Worm (Caenorhabditis elegans): ENCODE results near the gene F20A1.4.

Gene F20A1.4

DNA sequence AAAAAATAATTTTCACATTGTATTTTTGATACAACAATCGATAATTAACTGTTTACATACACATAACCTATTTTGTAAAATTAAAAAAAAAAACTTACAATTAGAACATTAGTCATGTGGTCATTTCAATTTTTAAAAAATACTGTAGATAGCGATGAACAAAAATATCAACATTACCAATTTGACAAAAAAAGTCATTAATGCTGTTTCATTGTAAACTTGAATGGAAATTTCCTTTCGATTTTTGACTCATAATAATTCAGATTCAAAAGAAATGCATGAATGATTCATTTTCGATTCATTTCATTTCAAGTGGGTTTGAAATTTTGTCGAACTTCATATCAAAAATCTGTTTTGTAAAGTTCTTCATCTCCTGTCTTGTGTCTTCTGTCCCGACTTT lies 12.2 kb downstream of the F20A1.4 start, which contains the start of gene C33G8.2:
C33G8.2 (plus strand) TSS at position 301 of the 400 bp plus-strand sequence.
- TF ChIP-seq ztf-4 (tag; optimal IDR thresholded peaks at IDR 0.05): no peak
- no peak for TF ChIP-seq nfya-1 (tag; optimal IDR thresholded peaks at IDR 0.05; ENCODE audit: insufficient read depth)
- no peak for TF ChIP-seq unc-39 (tag; optimal IDR thresholded peaks at IDR 0.05)
- no peak for TF ChIP-seq unc-62 (GFP tag; optimal IDR thresholded peaks at IDR 0.05)
- TF ChIP-seq ztf-11 (tag; optimal IDR thresholded peaks at IDR 0.05): no peak
- TF ChIP-seq tbx-2 (tag; optimal IDR thresholded peaks at IDR 0.05): no peak
- no peak for TF ChIP-seq lin-15B (tag; optimal IDR thresholded peaks at IDR 0.05)
- no peak for TF ChIP-seq fkh-10 (GFP tag; optimal IDR thresholded peaks at IDR 0.05)
- TF ChIP-seq aly-2 (tag; optimal IDR thresholded peaks at IDR 0.05): no peak
- no peak for TF ChIP-seq ceh-28 (tag; optimal IDR thresholded peaks at IDR 0.05)
- no peak for TF ChIP-seq nhr-77 (tag; optimal IDR thresholded peaks at IDR 0.05)
- TF ChIP-seq nhr-28 (tag; optimal IDR thresholded peaks at IDR 0.05): no peak
- TF ChIP-seq fkh-2 (tag; optimal IDR thresholded peaks at IDR 0.05): no peak
- no peak for TF ChIP-seq hmg-11 (tag; optimal IDR thresholded peaks at IDR 0.05)
- no peak for TF ChIP-seq fos-1 (tag; optimal IDR thresholded peaks at IDR 0.05)
- no peak for TF ChIP-seq pha-4 (tag; optimal IDR thresholded peaks at IDR 0.05)
- no peak for TF ChIP-seq skn-1 (tag; optimal IDR thresholded peaks at IDR 0.05)
- no peak for TF ChIP-seq ZK546.5 (tag; optimal IDR thresholded peaks at IDR 0.05)
- TF ChIP-seq nhr-237 (tag; optimal IDR thresholded peaks at IDR 0.05): no peak

DNA sequence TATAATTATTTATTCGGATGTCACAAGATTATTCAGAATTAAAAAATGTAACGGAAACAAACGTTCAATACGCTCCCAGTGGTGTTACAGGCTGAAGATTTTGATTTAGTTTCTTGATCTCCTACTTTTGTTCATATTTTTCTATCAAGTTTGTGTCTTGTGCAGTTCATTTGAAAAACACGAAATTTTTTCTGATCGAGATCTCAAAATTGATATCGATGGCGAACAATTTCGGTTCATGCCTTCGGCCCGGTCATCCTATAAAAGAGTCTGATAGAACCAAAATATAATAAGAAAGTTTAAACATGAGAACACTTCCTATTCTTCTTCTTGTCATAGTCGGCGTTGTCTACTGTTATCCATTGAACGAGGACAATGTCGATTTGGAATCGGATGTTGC lies 14.4 kb downstream of the F20A1.4 start, which contains the start of gene drd-10:
drd-10 (plus strand) TSS at position 301 of the 400 bp plus-strand sequence.
- TF ChIP-seq elt-2 (tag; optimal IDR thresholded peaks at IDR 0.05) (no peak), nhr-11 (tag; optimal IDR thresholded peaks at IDR 0.05) (no peak), ZK546.5 (tag; optimal IDR thresholded peaks at IDR 0.05) (no peak), aly-2 (tag; optimal IDR thresholded peaks at IDR 0.05) (no peak), lin-39 (tag; optimal IDR thresholded peaks at IDR 0.05) (no peak), zag-1 (tag; optimal IDR thresholded peaks at IDR 0.05) (no peak)

DNA sequence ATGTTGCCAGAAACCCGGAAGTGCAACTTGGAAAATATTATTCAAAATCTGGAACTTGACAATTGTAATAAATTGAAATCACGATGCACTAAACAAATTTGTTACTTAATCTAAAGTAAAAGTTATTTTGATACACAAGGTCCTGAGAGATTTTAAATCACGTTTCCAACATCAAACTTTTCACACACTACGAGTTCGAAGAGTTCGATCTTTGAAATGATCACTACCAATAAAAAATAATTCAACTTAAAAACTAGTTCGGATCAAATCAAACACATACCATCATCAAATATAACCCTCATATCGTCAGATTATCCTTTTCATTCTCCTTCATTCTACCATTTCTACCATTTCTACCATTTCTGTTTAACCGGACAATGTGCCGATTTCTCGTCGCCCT lies 15.7 kb downstream of the F20A1.4 start, which contains the start of gene spig-10:
spig-10 (plus strand) TSS at position 301 of the 400 bp plus-strand sequence.
- no peak for TF ChIP-seq elt-1 (tag; optimal IDR thresholded peaks at IDR 0.05)
- no peak for TF ChIP-seq nhr-67 (tag; optimal IDR thresholded peaks at IDR 0.05)
- no peak for TF ChIP-seq ceh-28 (tag; optimal IDR thresholded peaks at IDR 0.05)
- no peak for TF ChIP-seq egl-27 (tag; optimal IDR thresholded peaks at IDR 0.05)

DNA sequence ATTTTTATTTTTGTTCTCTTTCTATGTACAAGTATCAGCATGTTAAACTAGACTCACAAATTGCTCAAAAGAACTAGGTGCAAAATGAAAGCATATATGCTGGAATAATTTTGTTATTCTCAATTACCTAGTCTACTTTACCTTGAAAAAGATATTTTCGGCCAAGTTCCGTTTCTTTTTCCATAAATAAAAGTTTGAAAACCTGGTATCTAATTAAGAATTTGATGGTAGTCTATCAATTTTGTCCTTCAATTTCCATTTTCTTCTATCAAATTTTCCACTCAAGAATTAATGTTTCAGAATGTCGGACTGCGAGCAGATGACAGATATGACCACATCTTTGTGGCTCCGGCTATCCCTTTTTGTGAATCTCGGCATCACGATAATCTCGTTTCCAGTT lies 17.8 kb downstream of the F20A1.4 start, which contains the start of gene srab-4:
srab-4 (plus strand) TSS at position 301 of the 400 bp plus-strand sequence.
- TF ChIP-seq daf-12 (tag; optimal IDR thresholded peaks at IDR 0.05): no peak
- TF ChIP-seq nhr-237 (tag; optimal IDR thresholded peaks at IDR 0.05): no peak
- TF ChIP-seq skn-1 (tag; optimal IDR thresholded peaks at IDR 0.05): no peak
- TF ChIP-seq nhr-25 (tag; optimal IDR thresholded peaks at IDR 0.05): no peak
- no peak for TF ChIP-seq nhr-28 (tag; optimal IDR thresholded peaks at IDR 0.05)
- TF ChIP-seq fos-1 (tag; optimal IDR thresholded peaks at IDR 0.05): no peak
- TF ChIP-seq ceh-28 (tag; optimal IDR thresholded peaks at IDR 0.05): no peak
- TF ChIP-seq lsy-12 (tag; optimal IDR thresholded peaks at IDR 0.05): no peak
- TF ChIP-seq aly-2 (tag; optimal IDR thresholded peaks at IDR 0.05): no peak
- TF ChIP-seq nhr-23 (tag; optimal IDR thresholded peaks at IDR 0.05): no peak

DNA sequence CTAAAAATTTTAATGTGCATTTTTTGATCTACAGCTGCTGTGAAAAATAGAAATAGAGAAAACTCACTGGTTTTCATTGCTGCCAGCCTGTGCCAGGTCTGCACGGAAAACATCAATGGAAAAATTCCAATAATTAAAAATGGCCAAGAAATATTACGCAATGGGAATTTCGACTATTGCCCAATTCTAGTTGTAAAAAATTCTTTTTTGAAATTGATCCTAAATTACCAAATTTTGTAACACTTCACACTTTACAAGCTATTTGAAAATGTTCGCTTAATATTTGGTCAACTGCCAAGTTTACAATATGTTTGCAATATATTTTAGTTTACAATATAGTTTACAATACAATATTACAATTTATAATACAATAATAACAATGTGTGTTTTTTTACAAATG lies 20.9 kb downstream of the F20A1.4 start:
- TF ChIP-seq elt-2 (tag; optimal IDR thresholded peaks at IDR 0.05) (peak; percentile 40), unc-39 (tag; optimal IDR thresholded peaks at IDR 0.05) (no peak)

DNA sequence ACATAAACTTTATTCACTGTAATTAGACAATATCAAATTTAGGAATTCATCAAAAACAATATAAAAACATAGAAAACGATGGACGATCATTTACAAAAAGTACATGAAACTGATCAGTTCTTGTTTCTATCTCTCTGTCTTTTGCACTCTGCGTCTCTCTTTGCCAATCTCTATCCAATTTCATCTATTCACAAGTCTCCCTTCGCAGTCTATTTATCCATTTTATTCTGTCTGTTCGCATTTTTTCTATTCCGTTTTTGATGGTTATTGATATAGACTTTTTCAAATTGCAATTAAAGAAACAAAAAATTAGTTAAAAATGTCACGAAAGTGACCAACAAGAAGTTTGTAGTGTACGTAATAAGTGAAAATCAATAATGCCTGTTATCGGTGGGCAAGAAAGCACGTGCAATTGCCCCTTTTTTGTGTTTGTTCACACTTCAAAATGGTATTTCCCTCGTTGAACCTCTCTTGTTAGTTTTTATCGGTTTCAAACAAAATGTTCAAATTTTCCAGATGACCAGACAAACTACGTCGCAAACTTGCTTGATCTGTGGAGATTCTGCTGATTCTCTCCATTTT lies 23.3 kb downstream of the F20A1.4 start, which contains the start of gene nhr-42:
nhr-42 (plus strand) TSS at position 517 of the 582 bp plus-strand sequence.
- TF ChIP-seq nhr-25 (tag; optimal IDR thresholded peaks at IDR 0.05) (peak; percentile 16), egl-27 (tag; optimal IDR thresholded peaks at IDR 0.05) (no peak), unc-39 (tag; optimal IDR thresholded peaks at IDR 0.05) (no peak), sea-2 (GFP tag; optimal IDR thresholded peaks at IDR 0.05) (no peak), nhr-12 (tag; optimal IDR thresholded peaks at IDR 0.05) (no peak), nfya-1 (tag; optimal IDR thresholded peaks at IDR 0.05; ENCODE audit: insufficient read depth) (peak; percentile 14), egl-5 (tag; optimal IDR thresholded peaks at IDR 0.05) (no peak), lin-39 (tag; optimal IDR thresholded peaks at IDR 0.05) (no peak), nhr-23 (tag; optimal IDR thresholded peaks at IDR 0.05) (no peak), lin-15B (tag; optimal IDR thresholded peaks at IDR 0.05) (no peak), hmg-11 (tag; optimal IDR thresholded peaks at IDR 0.05) (no peak), nhr-76 (tag; optimal IDR thresholded peaks at IDR 0.05) (peak; percentile 57), elt-1 (tag; optimal IDR thresholded peaks at IDR 0.05) (no peak), mml-1 (tag; optimal IDR thresholded peaks at IDR 0.05) (no peak), nhr-43 (tag; optimal IDR thresholded peaks at IDR 0.05; ENCODE audit: poor library complexity, severe bottlenecking) (peak; percentile 5), ceh-28 (tag; optimal IDR thresholded peaks at IDR 0.05) (no peak), pqm-1 (tag; optimal IDR thresholded peaks at IDR 0.05) (peak; percentile 56), nhr-67 (tag; optimal IDR thresholded peaks at IDR 0.05) (no peak), nhr-237 (tag; optimal IDR thresholded peaks at IDR 0.05) (no peak), snpc-4 (tag; optimal IDR thresholded peaks at IDR 0.05) (no peak), ama-1 (optimal IDR thresholded peaks at IDR 0.05) (no peak), elt-2 (tag; optimal IDR thresholded peaks at IDR 0.05) (peak; percentile 66), fkh-10 (GFP tag; optimal IDR thresholded peaks at IDR 0.05) (no peak), nhr-77 (tag; optimal IDR thresholded peaks at IDR 0.05) (no peak), pha-4 (tag; optimal IDR thresholded peaks at IDR 0.05) (peak; percentile 84), jun-1 (tag; optimal IDR thresholded peaks at IDR 0.05) (no peak), daf-12 (tag; optimal IDR thresholded peaks at IDR 0.05) (no peak)

Measured in whole organism, L3 larva.